Fruit fly (Drosophila melanogaster): ENCODE results near the gene grk.

grk gene

DNA sequence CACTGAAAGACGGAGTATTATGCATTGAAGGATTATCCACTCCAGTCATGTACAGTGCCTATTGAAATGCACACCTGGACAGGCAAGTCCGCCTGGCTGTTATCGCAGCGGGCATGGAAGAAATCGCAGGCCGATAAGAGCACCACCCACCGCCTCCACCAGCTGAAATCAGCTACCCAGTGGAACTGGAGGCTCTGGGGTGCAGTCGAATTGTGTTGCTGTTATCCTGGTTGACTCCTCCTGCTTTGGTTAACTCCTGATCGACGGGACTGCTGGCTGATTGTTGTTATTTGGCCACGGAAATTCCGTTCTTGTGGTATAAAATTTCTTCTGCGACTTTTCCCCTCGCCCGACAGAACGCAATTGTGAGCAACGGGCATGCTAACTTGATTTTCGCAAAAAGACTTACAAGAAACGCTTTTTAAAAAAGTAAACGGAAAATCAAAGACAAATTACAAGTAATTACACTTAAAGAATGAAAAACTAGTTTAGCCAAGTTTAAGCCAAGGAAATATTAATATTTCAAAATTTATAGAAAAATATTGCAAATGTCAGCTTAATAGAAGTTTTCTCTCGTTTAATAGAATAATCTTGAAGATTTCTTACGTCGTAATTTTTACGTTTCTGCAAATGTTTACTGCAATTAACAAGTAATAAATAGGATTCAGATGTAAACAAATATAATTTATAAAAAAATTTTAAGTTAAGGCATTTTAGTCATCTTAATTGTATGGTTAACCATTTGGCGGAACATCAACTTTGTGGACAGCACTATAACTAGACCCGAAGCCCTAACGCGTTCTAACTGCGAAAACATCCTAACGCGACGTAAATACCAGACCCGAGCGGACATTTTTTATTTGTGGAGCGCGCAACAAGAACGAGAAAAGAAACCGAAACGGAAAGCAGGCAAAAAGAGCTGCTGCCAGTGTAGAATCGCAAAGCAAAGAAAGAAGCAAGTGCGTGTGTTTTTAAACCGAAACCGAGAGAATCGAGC is 18.2 kb downstream of the grk start, which contains the start of the genes CG13398 and Akap200 (continued):
- TF ChIP-seq CG15696 (tag; optimal IDR thresholded peaks at IDR 0.05), result peak; percentile 31
- TF ChIP-seq wek (GFP tag; optimal IDR thresholded peaks at IDR 0.05), result no peak
- peak in 1 of 2 experiments; percentile 41 for TF ChIP-seq insv (GFP tag; optimal IDR thresholded peaks at IDR 0.05)
- TF ChIP-seq nmo (GFP tag; optimal IDR thresholded peaks at IDR 0.05), result peak; percentile 62
- no peak for TF ChIP-seq CG4707 (GFP tag; optimal IDR thresholded peaks at IDR 0.05)
- peak; percentile 27 for TF ChIP-seq CG2116 (GFP tag; optimal IDR thresholded peaks at IDR 0.05)
- no peak for TF ChIP-seq CG7357 (GFP tag; IDR thresholded peaks at IDR 0.05)
- no peak for TF ChIP-seq ind (GFP tag; optimal IDR thresholded peaks at IDR 0.05)
- peak; percentile 49; the same call in 1 of the 3 replicates for TF ChIP-seq ci (GFP tag; IDR thresholded peaks at IDR 0.05)
- TF ChIP-seq jumu (GFP tag; optimal IDR thresholded peaks at IDR 0.05), result no peak
- TF ChIP-seq CG6765 (GFP tag; optimal IDR thresholded peaks at IDR 0.05), result no peak
- no peak for TF ChIP-seq Atf6 (GFP tag; IDR thresholded peaks at IDR 0.05)
- no peak for TF ChIP-seq cas (GFP tag; IDR thresholded peaks at IDR 0.05)
- peak; percentile 75 for TF ChIP-seq CG3995 (GFP tag; optimal IDR thresholded peaks at IDR 0.05)
- TF ChIP-seq CG12391 (tag; optimal IDR thresholded peaks at IDR 0.05), result peak; percentile 65
- no peak for TF ChIP-seq ash1 (GFP tag; optimal IDR thresholded peaks at IDR 0.05)
- TF ChIP-seq Nf-YB (GFP tag; optimal IDR thresholded peaks at IDR 0.05), result no peak
- no peak for TF ChIP-seq CG30431 (GFP tag; optimal IDR thresholded peaks at IDR 0.05)
- TF ChIP-seq D (optimal IDR thresholded peaks at IDR 0.05), result no peak
- TF ChIP-seq D (GFP tag; optimal IDR thresholded peaks at IDR 0.05), result no peak
- no peak for TF ChIP-seq CG3065 (GFP tag; optimal IDR thresholded peaks at IDR 0.05)
- no peak for TF ChIP-seq hbn (GFP tag; IDR thresholded peaks at IDR 0.05; ENCODE audit: partially characterized antibody)
- TF ChIP-seq CG12071 (GFP tag; optimal IDR thresholded peaks at IDR 0.05), result no peak
- no peak for TF ChIP-seq Rx (GFP tag; IDR thresholded peaks at IDR 0.05)
- TF ChIP-seq NfI (GFP tag; optimal IDR thresholded peaks at IDR 0.05), result no peak
- 0 out of 2 replicates have a peak, but pooled peaks have one; percentile 19 for TF ChIP-seq Bgb (GFP tag; IDR thresholded peaks at IDR 0.05; ENCODE audit: partially characterized antibody)
- TF ChIP-seq CG9932 (GFP tag; IDR thresholded peaks at IDR 0.05), result peak; percentile 55
- no peak for TF ChIP-seq dmrt11E (tag; optimal IDR thresholded peaks at IDR 0.05)
- TF ChIP-seq kni (GFP tag; optimal IDR thresholded peaks at IDR 0.05), result no peak
- no peak for TF ChIP-seq Adf1 (GFP tag; IDR thresholded peaks at IDR 0.05)
- TF ChIP-seq pita (GFP tag; optimal IDR thresholded peaks at IDR 0.05), result no peak
- no peak for TF ChIP-seq Deaf1 (tag; optimal IDR thresholded peaks at IDR 0.05)
- peak; percentile 37 for TF ChIP-seq Ssrp (tag; optimal IDR thresholded peaks at IDR 0.05)
- no peak for TF ChIP-seq CG1647 (GFP tag; optimal IDR thresholded peaks at IDR 0.05)
- no peak for TF ChIP-seq CG1529 (GFP tag; optimal IDR thresholded peaks at IDR 0.05)
- no peak for TF ChIP-seq cg (GFP tag; optimal IDR thresholded peaks at IDR 0.05)
- no peak for TF ChIP-seq odd (GFP tag; optimal IDR thresholded peaks at IDR 0.05)
- peak; percentile 17 for TF ChIP-seq az2 (GFP tag; optimal IDR thresholded peaks at IDR 0.05)
- TF ChIP-seq pan (optimal IDR thresholded peaks at IDR 0.05), result no peak
- TF ChIP-seq pan (GFP tag; optimal IDR thresholded peaks at IDR 0.05 in 1 of 2, IDR thresholded peaks at IDR 0.05 in 1 of 2), result peak in 1 of 2 experiments; percentile 16
- no peak for TF ChIP-seq Optix (GFP tag; IDR thresholded peaks at IDR 0.05)
- no peak for TF ChIP-seq Dbx (GFP tag; IDR thresholded peaks at IDR 0.05)
- no peak for TF ChIP-seq CG7987 (GFP tag; optimal IDR thresholded peaks at IDR 0.05)
- no peak for TF ChIP-seq oc (tag; optimal IDR thresholded peaks at IDR 0.05)
- TF ChIP-seq CG11093 (GFP tag; IDR thresholded peaks at IDR 0.05), result no peak
- TF ChIP-seq fd64A (GFP tag; optimal IDR thresholded peaks at IDR 0.05), result no peak
- no peak for TF ChIP-seq sima (GFP tag; optimal IDR thresholded peaks at IDR 0.05)
- peak; percentile 49 for TF ChIP-seq Dp (GFP tag; optimal IDR thresholded peaks at IDR 0.05)
- TF ChIP-seq Hmr (GFP tag; optimal IDR thresholded peaks at IDR 0.05), result peak; percentile 3

Data from whole organism, embryonic.